Fruit fly (Drosophila melanogaster): ENCODE measurements around the gene CG15894.

Gene CG15894

dm6 chrX:6308852-6309251, at the start of gene CG15894:
Gene CG15894, plus strand, starts transcription at chrX:6309212.
- TF ChIP-seq CG32264 (GFP tag; optimal IDR thresholded peaks at IDR 0.05), result no peak
- TF ChIP-seq fru (GFP tag; optimal IDR thresholded peaks at IDR 0.05), result peak; percentile 6

- TF ChIP-seq ey (GFP tag; optimal IDR thresholded peaks at IDR 0.05) (no peak), woc (GFP tag; optimal IDR thresholded peaks at IDR 0.05) (no peak), Mio (GFP tag; optimal IDR thresholded peaks at IDR 0.05) (no peak), CG32264 (GFP tag; optimal IDR thresholded peaks at IDR 0.05) (no peak), h (GFP tag; optimal IDR thresholded peaks at IDR 0.05) (no peak), dmrt93B (GFP tag; optimal IDR thresholded peaks at IDR 0.05) (no peak)
Measured at dm6 chrX:6259696-6260095, 49.3 kb upstream of the CG15894 start.

DNA sequence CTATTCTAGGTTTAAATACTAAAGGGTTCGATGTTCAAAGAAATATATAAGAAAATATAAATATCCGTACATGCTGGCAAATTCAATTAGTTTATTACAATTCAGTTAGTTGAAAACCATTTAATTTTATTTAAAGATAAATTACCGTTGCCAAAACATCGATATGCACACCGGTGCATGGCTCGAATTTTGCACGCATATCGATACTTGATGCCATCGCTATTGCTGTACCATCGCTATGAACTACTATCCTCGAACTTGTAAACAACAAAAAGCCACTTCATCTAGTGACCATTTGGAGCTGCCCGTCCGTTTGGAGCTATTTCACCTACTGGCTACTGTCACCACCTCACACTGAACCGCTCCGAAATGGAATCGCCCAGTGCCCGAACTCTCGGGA, 48.1 kb upstream of the CG15894 start, which contains the start of gene Josd:
TSS of gene Josd (plus strand) at position 270 of the 400 bp plus-strand sequence.
- TF ChIP-seq Myc (optimal IDR thresholded peaks at IDR 0.05) (no peak), Rel (GFP tag; optimal IDR thresholded peaks at IDR 0.05) (no peak), Rel (tag; optimal IDR thresholded peaks at IDR 0.05) (peak; percentile 67), N (GFP tag; optimal IDR thresholded peaks at IDR 0.05) (no peak), psq (GFP tag; optimal IDR thresholded peaks at IDR 0.05) (no peak), sage (GFP tag; optimal IDR thresholded peaks at IDR 0.05) (no peak), h (GFP tag; optimal IDR thresholded peaks at IDR 0.05) (peak; percentile 17), woc (GFP tag; optimal IDR thresholded peaks at IDR 0.05) (peak; percentile 36), pan (optimal IDR thresholded peaks at IDR 0.05) (no peak), Hnf4 (GFP tag; optimal IDR thresholded peaks at IDR 0.05) (peak; percentile 10), foxo (GFP tag; optimal IDR thresholded peaks at IDR 0.05) (peak in 1 of 2 experiments; percentile 11), Hr83 (GFP tag; optimal IDR thresholded peaks at IDR 0.05; ENCODE audit: poor library complexity, severe bottlenecking) (peak; percentile 24), rgr (GFP tag; optimal IDR thresholded peaks at IDR 0.05) (peak; percentile 11)

DNA sequence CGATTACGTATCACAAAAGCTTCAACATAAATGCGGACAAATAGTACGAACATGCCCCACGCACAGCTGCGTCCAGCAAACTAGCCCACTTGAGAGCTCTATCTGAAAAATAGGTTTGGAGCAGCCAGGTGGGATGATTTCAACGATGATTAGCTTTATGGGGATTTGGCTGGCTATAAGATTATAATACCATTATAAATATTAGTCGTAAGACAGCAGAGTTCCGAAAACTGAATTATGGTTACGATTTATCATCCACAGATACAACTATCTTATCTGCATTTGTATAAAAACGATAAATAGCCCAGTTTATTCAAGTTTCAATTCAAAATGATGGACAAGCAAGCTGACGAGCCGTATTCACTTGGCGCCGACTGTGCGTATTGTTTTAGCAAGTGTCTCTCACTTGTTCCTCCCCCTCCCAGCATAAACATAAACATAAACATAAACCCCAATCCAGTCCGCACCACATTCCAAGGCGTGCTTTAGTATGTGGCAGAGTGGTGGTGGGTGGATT, 45.3 kb upstream of the CG15894 start:
- TF ChIP-seq CG32264 (GFP tag; optimal IDR thresholded peaks at IDR 0.05) (no peak), tai (GFP tag; optimal IDR thresholded peaks at IDR 0.05) (no peak), sv (GFP tag; optimal IDR thresholded peaks at IDR 0.05) (peak; percentile 36), brk (GFP tag; optimal IDR thresholded peaks at IDR 0.05) (no peak), Abd-B (GFP tag; optimal IDR thresholded peaks at IDR 0.05) (no peak), HLH106 (tag; optimal IDR thresholded peaks at IDR 0.05) (no peak), dmrt93B (GFP tag; optimal IDR thresholded peaks at IDR 0.05) (no peak), lola (GFP tag; optimal IDR thresholded peaks at IDR 0.05) (no peak)

- TF ChIP-seq Dfd (GFP tag; optimal IDR thresholded peaks at IDR 0.05) (no peak), dsf (GFP tag; optimal IDR thresholded peaks at IDR 0.05; ENCODE audit: borderline replicate concordance) (no peak), br (GFP tag; optimal IDR thresholded peaks at IDR 0.05) (no peak), GATAd (GFP tag; optimal IDR thresholded peaks at IDR 0.05) (no peak), sv (GFP tag; optimal IDR thresholded peaks at IDR 0.05) (no peak), Dif (GFP tag; optimal IDR thresholded peaks at IDR 0.05; ENCODE audit: partially characterized antibody) (no peak), dl (GFP tag; optimal IDR thresholded peaks at IDR 0.05; ENCODE audit: insufficient read depth in 1 of 2, partially characterized antibody in 2 of 2) (no peak), dmrt93B (GFP tag; optimal IDR thresholded peaks at IDR 0.05) (no peak), h (GFP tag; optimal IDR thresholded peaks at IDR 0.05) (no peak), HLH106 (tag; optimal IDR thresholded peaks at IDR 0.05) (no peak), foxo (GFP tag; optimal IDR thresholded peaks at IDR 0.05) (no peak), N (GFP tag; optimal IDR thresholded peaks at IDR 0.05) (no peak), psq (GFP tag; optimal IDR thresholded peaks at IDR 0.05) (no peak), CrebA (GFP tag; optimal IDR thresholded peaks at IDR 0.05; ENCODE audit: borderline replicate concordance) (no peak), Myc (optimal IDR thresholded peaks at IDR 0.05) (no peak), Abd-B (GFP tag; optimal IDR thresholded peaks at IDR 0.05) (no peak), Mio (GFP tag; optimal IDR thresholded peaks at IDR 0.05) (no peak)
Measured at dm6 chrX:6264456-6264855, 44.6 kb upstream of the CG15894 start.

DNA sequence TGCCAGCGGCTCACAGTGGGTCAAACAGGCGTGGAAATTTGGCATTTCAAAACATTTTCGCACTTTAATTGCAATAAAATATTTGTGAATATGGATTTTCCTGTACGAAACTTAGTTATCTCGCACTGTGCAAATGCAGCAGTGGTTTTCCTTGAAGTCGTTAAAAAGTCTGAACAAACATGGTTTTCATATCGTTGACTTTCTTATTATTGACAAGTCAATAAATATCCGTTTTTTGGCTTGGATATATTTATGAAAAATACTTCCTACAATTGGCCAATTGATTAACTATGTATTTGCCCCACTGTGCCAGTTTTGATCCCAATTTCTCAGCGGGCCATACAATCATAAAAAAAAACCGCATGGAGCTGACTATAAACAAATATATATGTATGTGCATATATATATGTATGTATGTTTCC, 43.5 kb upstream of the CG15894 start:
- peak; percentile 92 for TF ChIP-seq h (GFP tag; optimal IDR thresholded peaks at IDR 0.05)
- TF ChIP-seq Hr83 (GFP tag; optimal IDR thresholded peaks at IDR 0.05; ENCODE audit: poor library complexity, severe bottlenecking), result no peak
- peak; percentile 71 for TF ChIP-seq Rel (GFP tag; optimal IDR thresholded peaks at IDR 0.05)
- TF ChIP-seq Rel (tag; optimal IDR thresholded peaks at IDR 0.05), result no peak
- no peak for TF ChIP-seq pan (optimal IDR thresholded peaks at IDR 0.05)
- peak; percentile 83 for TF ChIP-seq sage (GFP tag; optimal IDR thresholded peaks at IDR 0.05)
- peak; percentile 11 for TF ChIP-seq dsf (GFP tag; optimal IDR thresholded peaks at IDR 0.05; ENCODE audit: borderline replicate concordance)
- TF ChIP-seq ey (GFP tag; optimal IDR thresholded peaks at IDR 0.05), result peak; percentile 89
- peak; percentile 80 for TF ChIP-seq woc (GFP tag; optimal IDR thresholded peaks at IDR 0.05)
- TF ChIP-seq Jra (GFP tag; optimal IDR thresholded peaks at IDR 0.05), result peak; percentile 65
- TF ChIP-seq N (GFP tag; optimal IDR thresholded peaks at IDR 0.05), result no peak
- TF ChIP-seq dmrt93B (GFP tag; optimal IDR thresholded peaks at IDR 0.05), result peak; percentile 77
- no peak for TF ChIP-seq Dfd (GFP tag; optimal IDR thresholded peaks at IDR 0.05)
- no peak for TF ChIP-seq usp (GFP tag; optimal IDR thresholded peaks at IDR 0.05)
- TF ChIP-seq sv (GFP tag; optimal IDR thresholded peaks at IDR 0.05), result peak; percentile 94
- peak; percentile 79 for TF ChIP-seq HLH106 (tag; optimal IDR thresholded peaks at IDR 0.05)
- peak; percentile 79 for TF ChIP-seq Sp1 (GFP tag; optimal IDR thresholded peaks at IDR 0.05)
- no peak for TF ChIP-seq Myc (optimal IDR thresholded peaks at IDR 0.05)
- no peak for TF ChIP-seq Abd-B (GFP tag; optimal IDR thresholded peaks at IDR 0.05)
- TF ChIP-seq foxo (GFP tag; optimal IDR thresholded peaks at IDR 0.05), result peak; percentile 63 to 93
- no peak for TF ChIP-seq CrebA (GFP tag; optimal IDR thresholded peaks at IDR 0.05; ENCODE audit: borderline replicate concordance)
- TF ChIP-seq OdsH (GFP tag; optimal IDR thresholded peaks at IDR 0.05), result peak; percentile 91
- TF ChIP-seq Mio (GFP tag; optimal IDR thresholded peaks at IDR 0.05), result peak; percentile 47
- TF ChIP-seq rgr (GFP tag; optimal IDR thresholded peaks at IDR 0.05), result peak; percentile 91
- peak; percentile 81 for TF ChIP-seq psq (GFP tag; optimal IDR thresholded peaks at IDR 0.05)

Measured in whole organism, wandering third instar larva.